Fruit fly (Drosophila melanogaster): ENCODE results near the gene FER.

Gene FER

DNA sequence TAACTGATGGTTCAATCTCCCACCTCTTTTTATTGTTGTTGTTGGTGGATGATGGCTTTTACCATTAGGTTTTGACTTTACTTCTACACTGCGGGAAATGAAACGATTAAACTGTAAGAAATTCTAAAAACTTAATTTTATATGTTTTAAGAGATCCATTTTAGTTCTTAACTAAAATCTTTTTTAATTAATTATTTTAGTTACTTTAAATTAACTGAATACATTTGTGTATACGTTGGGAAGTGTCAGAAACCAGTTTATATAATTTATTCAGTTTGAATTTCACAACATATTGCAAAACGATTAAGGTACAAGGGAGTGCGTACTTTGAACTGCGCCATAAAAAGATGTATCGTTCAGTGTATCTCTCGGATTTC is 41.1 kb downstream of the FER start (continued):
- no peak for TF ChIP-seq CG16813 (GFP tag; IDR thresholded peaks at IDR 0.05; ENCODE audit: partially characterized antibody)
- peak; percentile 72 for TF ChIP-seq zen (tag; optimal IDR thresholded peaks at IDR 0.05)
- peak; percentile 80 for TF ChIP-seq CG6254 (GFP tag; optimal IDR thresholded peaks at IDR 0.05)
- peak; percentile 91 for TF ChIP-seq unpg (GFP tag; optimal IDR thresholded peaks at IDR 0.05)
- no peak for TF ChIP-seq eyg (GFP tag; optimal IDR thresholded peaks at IDR 0.05)
- no peak for TF ChIP-seq Dll (GFP tag; IDR thresholded peaks at IDR 0.05; ENCODE audit: partially characterized antibody)
- no peak for TF ChIP-seq MESR4 (GFP tag; optimal IDR thresholded peaks at IDR 0.05)
- TF ChIP-seq HLH54F (GFP tag; optimal IDR thresholded peaks at IDR 0.05) = peak; percentile 44
- TF ChIP-seq hb (GFP tag; IDR thresholded peaks at IDR 0.05; ENCODE audit: partially characterized antibody) = no peak
- TF ChIP-seq Tbp (GFP tag; optimal IDR thresholded peaks at IDR 0.05) = no peak
- no peak for TF ChIP-seq E2f1 (GFP tag; IDR thresholded peaks at IDR 0.05)
- TF ChIP-seq CG4707 (GFP tag; optimal IDR thresholded peaks at IDR 0.05) = peak; percentile 52
- peak; percentile 87 for TF ChIP-seq Meics (GFP tag; optimal IDR thresholded peaks at IDR 0.05)
- no peak for TF ChIP-seq pzg (GFP tag; optimal IDR thresholded peaks at IDR 0.05)
- TF ChIP-seq hkb (optimal IDR thresholded peaks at IDR 0.05) = no peak
- TF ChIP-seq hkb (GFP tag; IDR thresholded peaks at IDR 0.05) = no peak
- no peak for TF ChIP-seq crc (GFP tag; optimal IDR thresholded peaks at IDR 0.05)
- TF ChIP-seq wek (GFP tag; optimal IDR thresholded peaks at IDR 0.05) = no peak
- TF ChIP-seq BtbVII (GFP tag; optimal IDR thresholded peaks at IDR 0.05) = peak; percentile 89
- TF ChIP-seq Sox102F (GFP tag; optimal IDR thresholded peaks at IDR 0.05) = peak; percentile 93
- TF ChIP-seq br (optimal IDR thresholded peaks at IDR 0.05) = no peak
- TF ChIP-seq ap (GFP tag; IDR thresholded peaks at IDR 0.05) = no peak
- no peak for TF ChIP-seq slbo (GFP tag; IDR thresholded peaks at IDR 0.05)
- no peak for TF ChIP-seq CG9215 (GFP tag; IDR thresholded peaks at IDR 0.05)
- TF ChIP-seq ftz-f1 (GFP tag; optimal IDR thresholded peaks at IDR 0.05) = no peak
- peak; percentile 75 for TF ChIP-seq Hsf (GFP tag; optimal IDR thresholded peaks at IDR 0.05)
- no peak for TF ChIP-seq amos (GFP tag; IDR thresholded peaks at IDR 0.05; ENCODE audit: partially characterized antibody)
- peak; percentile 65 for TF ChIP-seq croc (GFP tag; conservative IDR thresholded peaks at IDR 0.05)
- TF ChIP-seq CG12299 (tag; optimal IDR thresholded peaks at IDR 0.05) = peak; percentile 83
- no peak for TF ChIP-seq HLH3B (GFP tag; IDR thresholded peaks at IDR 0.05)
- TF ChIP-seq CG10959 (GFP tag; IDR thresholded peaks at IDR 0.05) = no peak
- TF ChIP-seq CG13123 (GFP tag; optimal IDR thresholded peaks at IDR 0.05) = peak; percentile 58
- TF ChIP-seq Kr (GFP tag; optimal IDR thresholded peaks at IDR 0.05) = no peak
- TF ChIP-seq Vsx1 (GFP tag; optimal IDR thresholded peaks at IDR 0.05) = peak; percentile 81
- TF ChIP-seq CG10462 (GFP tag; optimal IDR thresholded peaks at IDR 0.05) = peak; percentile 80
- TF ChIP-seq zen2 (GFP tag; IDR thresholded peaks at IDR 0.05; ENCODE audit: partially characterized antibody) = no peak
- peak; percentile 39 for TF ChIP-seq CG3995 (GFP tag; optimal IDR thresholded peaks at IDR 0.05)
- no peak for TF ChIP-seq pita (GFP tag; optimal IDR thresholded peaks at IDR 0.05)
- TF ChIP-seq cato (GFP tag; optimal IDR thresholded peaks at IDR 0.05; ENCODE audit: borderline replicate concordance) = peak; percentile 75
- peak; percentile 72 for TF ChIP-seq CG1529 (GFP tag; optimal IDR thresholded peaks at IDR 0.05)
- peak; percentile 50 for TF ChIP-seq Antp (GFP tag; optimal IDR thresholded peaks at IDR 0.05)
- TF ChIP-seq CrebB (tag; optimal IDR thresholded peaks at IDR 0.05) = no peak
- peak; percentile 83 for TF ChIP-seq CG13775 (GFP tag; optimal IDR thresholded peaks at IDR 0.05)
- no peak for TF ChIP-seq seq (GFP tag; IDR thresholded peaks at IDR 0.05)
- TF ChIP-seq ems (GFP tag; optimal IDR thresholded peaks at IDR 0.05) = peak; percentile 67
- no peak for TF ChIP-seq tgo (GFP tag; IDR thresholded peaks at IDR 0.05)
- TF ChIP-seq ab (GFP tag; optimal IDR thresholded peaks at IDR 0.05) = no peak
- TF ChIP-seq scrt (GFP tag; optimal IDR thresholded peaks at IDR 0.05) = peak; percentile 86
- peak; percentile 79 for TF ChIP-seq CG7357 (GFP tag; IDR thresholded peaks at IDR 0.05)
- no peak for TF ChIP-seq Bgb (GFP tag; IDR thresholded peaks at IDR 0.05; ENCODE audit: partially characterized antibody)
- no peak for TF ChIP-seq Dref (GFP tag; IDR thresholded peaks at IDR 0.05)
- TF ChIP-seq CG33213 (GFP tag; optimal IDR thresholded peaks at IDR 0.05) = peak; percentile 6

Measured in whole organism, embryonic.